Fruit fly (Drosophila melanogaster) whole organism, prepupa: Measurements from ENCODE around the gene Sid.

ENCODE experiments used
- CG1621 ChIP-seq: fragments of 200-800 bp; sonication (Bioruptor generic); optimal IDR thresholded peaks from 3 replicates; lab custom pipeline; 2018; ENCODE audit warnings: missing biosample characterization, mild to moderate bottlenecking, missing genetic modification characterization
- Hr39 ChIP-seq: fragments of 200-800 bp; sonication (Bioruptor generic); optimal IDR thresholded peaks from 2 replicates; lab custom pipeline; 2016; ENCODE audit warnings: missing biosample characterization, missing genetic modification characterization
- acj6 ChIP-seq: fragments of 200-800 bp; sonication (Bioruptor generic); optimal IDR thresholded peaks from 3 replicates; lab custom pipeline; 2016; ENCODE audit warnings: missing biosample characterization, missing genetic modification characterization
- svp ChIP-seq: fragments of 200-800 bp; sonication (Bioruptor generic); peaks from one replicate; lab custom pipeline; 2016; ENCODE audit warnings: missing biosample characterization, missing genetic modification characterization

DNA sequence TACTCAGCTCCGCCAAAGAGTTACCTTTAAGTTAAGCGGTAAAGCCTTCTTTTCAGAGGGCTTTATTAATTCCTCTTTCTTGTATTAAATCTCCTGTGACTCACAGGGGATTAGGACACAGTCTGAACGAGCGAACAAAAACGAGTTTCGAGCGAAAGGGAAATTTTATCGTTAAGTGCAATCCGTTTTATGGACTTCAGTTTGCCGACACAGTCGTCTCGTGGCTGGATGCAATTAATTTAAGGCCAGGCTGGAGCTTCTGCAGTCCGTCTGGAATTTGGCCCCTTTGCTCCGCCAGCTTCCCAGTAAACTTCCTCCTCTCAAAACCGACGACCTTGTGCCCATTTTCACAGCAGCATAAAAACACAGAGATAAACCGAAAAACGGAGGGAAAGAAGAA, 9.1 kb downstream of the Sid start:
- TF ChIP-seq Hr39 (GFP tag; lab: Kevin White, UChicago) (no peak), svp (GFP tag; lab: Kevin White, UChicago) (no peak), acj6 (GFP tag; lab: Kevin White, UChicago) (no peak), CG1621 (tag; lab: Kevin White, UChicago) (no peak)
